Worm (Caenorhabditis elegans) whole organism, mixed stage, embryonic: ENCODE results near the gene rpl-42.

Experiments
- M03D4.4 ChIP-seq: sonication (generic microtip); optimal IDR thresholded peaks from 2 replicates; lab custom pipeline; 2017; ENCODE audit warnings: mild to moderate bottlenecking, missing genetic modification characterization, missing compliant biosample characterization
- bed-3 ChIP-seq: fragments of 200-800 bp; sonication (Bioruptor generic); optimal IDR thresholded peaks from 3 replicates; lab custom pipeline; 2018; ENCODE audit warnings: mild to moderate bottlenecking, missing genetic modification characterization, moderate library complexity, missing compliant biosample characterization
- blmp-1 ChIP-seq: fragments of 150-350 bp; optimal IDR thresholded peaks from 2 replicates; lab custom pipeline; 2014; ENCODE audit warnings: missing biosample characterization, missing genetic modification characterization
- ceh-39 ChIP-seq: fragments of 150-350 bp; optimal IDR thresholded peaks from 2 replicates; lab custom pipeline; 2014; ENCODE audit warnings: missing biosample characterization, missing genetic modification characterization
- ceh-43 ChIP-seq: fragments of 200-800 bp; sonication (Bioruptor generic); optimal IDR thresholded peaks from 2 replicates; lab custom pipeline; 2018; ENCODE audit warnings: mild to moderate bottlenecking, missing genetic modification characterization, moderate library complexity, missing compliant biosample characterization
- ceh-83 ChIP-seq: fragments of 200-800 bp; sonication (Bioruptor generic); optimal IDR thresholded peaks from 2 replicates; lab custom pipeline; 2018; ENCODE audit warnings: mild to moderate bottlenecking, missing genetic modification characterization, missing compliant biosample characterization
- ces-1 ChIP-seq: fragments of 150-350 bp; optimal IDR thresholded peaks from 2 replicates; lab custom pipeline; 2014; ENCODE audit warnings: missing biosample characterization, missing genetic modification reagents, missing genetic modification characterization
- drap-1 ChIP-seq: fragments of 200-800 bp; sonication (Bioruptor generic); optimal IDR thresholded peaks from 3 replicates; lab custom pipeline; 2018; ENCODE audit warnings: mild to moderate bottlenecking, missing genetic modification characterization, missing compliant biosample characterization
- elt-1 ChIP-seq: sonication (generic microtip); optimal IDR thresholded peaks from 2 replicates; lab custom pipeline; 2017; ENCODE audit warnings: missing genetic modification characterization, mild to moderate bottlenecking, missing compliant biosample characterization, antibody characterized with exemption, moderate library complexity, borderline replicate concordance; ENCODE audit not compliant: insufficient read depth
- elt-3 ChIP-seq: fragments of 150-350 bp; optimal IDR thresholded peaks from 2 replicates; lab custom pipeline; 2014; ENCODE audit warnings: missing biosample characterization, missing genetic modification characterization
- ham-2 ChIP-seq: fragments of 200-800 bp; sonication (Bioruptor generic); optimal IDR thresholded peaks from 2 replicates; lab custom pipeline; 2018; ENCODE audit warnings: mild to moderate bottlenecking, missing genetic modification characterization, missing compliant biosample characterization
- hlh-1 ChIP-seq: fragments of 150-350 bp; optimal IDR thresholded peaks from 2 replicates; lab custom pipeline; 2014; ENCODE audit warnings: missing biosample characterization, missing genetic modification reagents, missing genetic modification characterization
- lin-13 ChIP-seq: fragments of 150-350 bp; optimal IDR thresholded peaks from 2 replicates; lab custom pipeline; 2014; ENCODE audit warnings: missing biosample characterization, missing genetic modification characterization
- lin-32 ChIP-seq: fragments of 200-800 bp; sonication (Bioruptor generic); optimal IDR thresholded peaks from 2 replicates; lab custom pipeline; 2018; ENCODE audit warnings: mild to moderate bottlenecking, missing genetic modification characterization, missing compliant biosample characterization
- lsy-2 ChIP-seq: fragments of 150-350 bp; optimal IDR thresholded peaks from 2 replicates; lab custom pipeline; 2014; ENCODE audit warnings: missing biosample characterization, missing genetic modification characterization
- mab-5 ChIP-seq: fragments of 150-350 bp; optimal IDR thresholded peaks from 2 replicates; lab custom pipeline; 2014; ENCODE audit warnings: missing biosample characterization, missing genetic modification characterization
- mep-1 ChIP-seq: fragments of 150-350 bp; optimal IDR thresholded peaks from 2 replicates; lab custom pipeline; 2017; ENCODE audit warnings: missing biosample characterization, missing genetic modification reagents, missing genetic modification characterization, inconsistent platforms
- mls-2 ChIP-seq: sonication (generic microtip); optimal IDR thresholded peaks from 2 replicates; lab custom pipeline; 2016; ENCODE audit warnings: mild to moderate bottlenecking, missing genetic modification characterization, moderate library complexity, missing compliant biosample characterization
- nhr-12 ChIP-seq: fragments of 150-350 bp; optimal IDR thresholded peaks from 2 replicates; lab custom pipeline; 2014; ENCODE audit warnings: missing biosample characterization, missing genetic modification characterization
- nhr-2 ChIP-seq: fragments of 150-350 bp; optimal IDR thresholded peaks from 2 replicates; lab custom pipeline; 2014; ENCODE audit warnings: missing biosample characterization, missing genetic modification characterization
- nhr-237 ChIP-seq: fragments of 150-350 bp; optimal IDR thresholded peaks from 2 replicates; lab custom pipeline; 2014; ENCODE audit warnings: missing biosample characterization, missing genetic modification characterization
- nhr-28 ChIP-seq: fragments of 150-350 bp; optimal IDR thresholded peaks from 2 replicates; lab custom pipeline; 2014; ENCODE audit warnings: missing biosample characterization, missing genetic modification characterization
- nhr-76 ChIP-seq: sonication (generic microtip); optimal IDR thresholded peaks from 2 replicates; lab custom pipeline; 2017; ENCODE audit warnings: missing biosample characterization, missing genetic modification characterization
- sem-2 ChIP-seq: fragments of 200-800 bp; sonication (Bioruptor generic); optimal IDR thresholded peaks from 2 replicates; lab custom pipeline; 2018; ENCODE audit warnings: mild to moderate bottlenecking, missing genetic modification characterization, missing compliant biosample characterization
- sptf-1 ChIP-seq: sonication (generic microtip); optimal IDR thresholded peaks from 2 replicates; lab custom pipeline; 2017; ENCODE audit warnings: mild to moderate bottlenecking, missing genetic modification characterization, moderate library complexity, missing compliant biosample characterization
- tbx-8 ChIP-seq: fragments of 200-800 bp; sonication (Bioruptor generic); optimal IDR thresholded peaks from 2 replicates; lab custom pipeline; 2018; ENCODE audit warnings: mild to moderate bottlenecking, missing genetic modification characterization, moderate library complexity, missing compliant biosample characterization
- unc-120 ChIP-seq: sonication (generic microtip); optimal IDR thresholded peaks from 2 replicates; lab custom pipeline; 2017; ENCODE audit warnings: missing genetic modification characterization, missing compliant biosample characterization; ENCODE audit not compliant: poor library complexity, severe bottlenecking
- zip-8 ChIP-seq: fragments of 150-350 bp; optimal IDR thresholded peaks from 2 replicates; lab custom pipeline; 2014; ENCODE audit warnings: missing biosample characterization, missing genetic modification characterization

The rpl-42 gene

DNA sequence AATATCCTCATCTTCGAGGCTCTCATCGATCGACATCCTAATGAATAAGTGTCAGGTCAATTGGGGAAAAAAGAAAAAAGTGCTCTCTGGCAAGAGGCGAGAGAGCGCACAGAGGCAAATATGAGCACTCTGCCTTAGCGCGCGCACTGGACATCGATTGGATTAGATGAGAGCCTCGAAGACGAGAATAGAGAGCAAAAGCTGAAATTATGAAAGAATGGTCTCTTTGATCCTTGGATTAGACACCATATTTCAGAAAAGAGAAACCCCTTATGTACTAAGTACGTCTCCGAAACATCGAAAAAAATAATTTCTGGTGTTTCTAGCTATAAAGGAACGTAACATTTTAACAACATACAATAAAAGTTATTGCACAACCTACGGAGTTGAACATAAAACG lies 37.3 kb upstream of the rpl-42 start, which contains the start of gene F45E10.2:
F45E10.2 (minus strand) TSS at position 101 of the 400 bp plus-strand sequence.
- TF ChIP-seq lsy-2 (tag; lab: Kevin White, UChicago) (no peak), mls-2 (tag; lab: Kevin White, UChicago) (no peak), drap-1 (GFP tag; lab: Kevin White, UChicago) (no peak), nhr-76 (no peak), sem-2 (GFP tag; lab: Kevin White, UChicago) (no peak)

DNA sequence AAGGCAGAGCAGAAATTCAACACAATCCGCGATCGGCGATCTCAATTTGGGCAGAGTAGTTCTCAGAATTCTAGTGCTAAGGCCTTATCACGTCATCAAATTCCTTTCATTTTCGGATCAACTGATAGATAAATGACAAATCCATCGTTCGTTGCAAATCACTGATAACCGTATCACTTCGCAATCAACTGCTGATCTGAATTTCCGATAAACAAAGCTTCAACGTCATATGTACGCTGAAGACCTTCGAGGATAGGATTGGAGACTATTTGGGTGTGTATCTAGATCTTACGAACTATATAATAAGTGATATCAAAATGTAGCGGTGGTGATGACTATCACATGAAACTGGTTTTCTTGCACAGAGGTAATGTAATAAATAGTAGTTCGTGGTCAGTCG lies 35.3 kb upstream of the rpl-42 start:
- TF ChIP-seq tbx-8 (GFP tag; lab: Kevin White, UChicago) (no peak), elt-3 (tag; lab: Kevin White, UChicago) (peak; percentile 43), elt-1 (tag; lab: Kevin White, UChicago) (peak; percentile 77), nhr-237 (tag; lab: Kevin White, UChicago) (no peak)

DNA sequence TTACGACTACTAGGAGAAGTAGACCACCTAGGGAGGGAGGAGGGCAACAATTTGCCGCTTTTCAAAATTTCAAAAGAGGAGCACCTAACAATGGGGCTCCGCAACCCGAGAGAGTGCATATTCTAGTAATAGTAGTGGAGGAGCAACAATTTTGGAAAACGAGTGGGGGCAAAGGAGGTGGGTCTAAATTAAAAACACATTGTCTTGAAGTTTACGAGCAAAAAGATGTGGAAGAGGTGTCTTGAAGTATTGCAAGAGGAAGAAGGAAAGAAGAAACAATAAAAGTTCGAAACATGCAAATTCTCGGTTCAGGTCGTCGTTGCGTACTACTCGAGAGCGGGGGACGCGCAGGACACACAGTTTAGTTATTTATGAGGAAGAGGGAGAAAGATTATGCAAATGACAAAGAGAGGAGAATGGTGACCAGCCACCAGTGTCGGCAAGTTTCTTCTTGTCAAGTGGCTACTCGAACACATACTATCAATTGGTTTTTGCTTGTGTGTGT lies 28.3 kb upstream of the rpl-42 start:
- TF ChIP-seq sptf-1 (tag; lab: Kevin White, UChicago): no peak
- no peak for TF ChIP-seq mls-2 (tag; lab: Kevin White, UChicago)
- no peak for TF ChIP-seq elt-1 (tag; lab: Kevin White, UChicago)
- TF ChIP-seq lin-13 (tag; lab: Kevin White, UChicago): no peak
- TF ChIP-seq sem-2 (GFP tag; lab: Kevin White, UChicago): no peak
- no peak for TF ChIP-seq mab-5 (tag; lab: Kevin White, UChicago)
- TF ChIP-seq ham-2 (GFP tag; lab: Kevin White, UChicago): no peak
- no peak for TF ChIP-seq ceh-43 (GFP tag; lab: Kevin White, UChicago)
- no peak for TF ChIP-seq hlh-1 (tag; lab: Kevin White, UChicago)
- no peak for TF ChIP-seq ceh-39
- no peak for TF ChIP-seq nhr-28 (tag; lab: Kevin White, UChicago)
- TF ChIP-seq lin-32 (GFP tag; lab: Kevin White, UChicago): no peak
- TF ChIP-seq blmp-1 (tag; lab: Kevin White, UChicago): no peak
- TF ChIP-seq zip-8 (tag; lab: Kevin White, UChicago): no peak
- no peak for TF ChIP-seq ceh-83
- TF ChIP-seq ces-1: no peak

DNA sequence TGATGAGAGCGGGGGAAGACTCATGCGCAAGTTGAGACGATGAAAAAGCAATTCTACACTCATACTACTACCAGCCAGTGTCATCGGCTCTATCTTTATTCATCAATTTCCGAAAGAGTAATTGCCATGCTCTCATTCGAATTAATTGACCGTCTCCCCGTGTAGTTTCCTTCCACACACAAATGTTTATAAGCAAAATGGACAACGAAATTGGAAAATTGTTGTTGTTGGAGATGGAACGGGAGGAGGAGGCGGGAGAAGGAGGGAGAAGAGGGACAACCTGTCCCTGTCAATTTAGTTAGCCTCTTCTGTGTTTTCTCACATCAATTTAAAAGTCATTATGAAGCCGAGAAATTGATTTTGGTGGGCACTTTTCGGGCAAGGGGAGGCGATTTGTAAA lies 19.9 kb upstream of the rpl-42 start:
- TF ChIP-seq ces-1 (peak; percentile 63), sptf-1 (tag; lab: Kevin White, UChicago) (peak; percentile 19), hlh-1 (tag; lab: Kevin White, UChicago) (no peak), mep-1 (tag; lab: Kevin White, UChicago) (no peak), nhr-2 (no peak), bed-3 (no peak), nhr-237 (tag; lab: Kevin White, UChicago) (no peak)

DNA sequence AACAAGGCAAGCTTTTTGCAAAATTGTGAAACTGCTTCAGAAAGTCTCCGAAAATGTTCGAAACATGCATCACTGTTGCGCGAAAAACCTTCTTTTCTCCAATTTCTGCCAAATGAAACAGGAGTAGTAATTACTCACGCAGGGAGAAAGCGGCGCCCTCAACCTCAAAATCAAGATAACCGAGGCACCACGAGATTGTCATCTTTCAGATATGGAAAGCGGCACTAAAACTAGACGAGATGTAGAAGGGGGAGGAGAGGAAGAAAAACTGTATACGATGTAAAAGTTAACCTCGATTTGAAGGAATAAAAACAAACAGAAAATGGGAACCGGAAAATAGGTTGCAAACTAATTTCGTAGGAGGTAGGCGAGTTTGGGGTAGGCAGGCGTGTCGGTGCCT lies 16.0 kb upstream of the rpl-42 start:
- peak; percentile 82 for TF ChIP-seq elt-1 (tag; lab: Kevin White, UChicago)
- no peak for TF ChIP-seq ceh-83
- no peak for TF ChIP-seq unc-120 (tag; lab: Kevin White, UChicago)
- TF ChIP-seq mab-5 (tag; lab: Kevin White, UChicago): no peak
- no peak for TF ChIP-seq M03D4.4
- TF ChIP-seq lsy-2 (tag; lab: Kevin White, UChicago): no peak

DNA sequence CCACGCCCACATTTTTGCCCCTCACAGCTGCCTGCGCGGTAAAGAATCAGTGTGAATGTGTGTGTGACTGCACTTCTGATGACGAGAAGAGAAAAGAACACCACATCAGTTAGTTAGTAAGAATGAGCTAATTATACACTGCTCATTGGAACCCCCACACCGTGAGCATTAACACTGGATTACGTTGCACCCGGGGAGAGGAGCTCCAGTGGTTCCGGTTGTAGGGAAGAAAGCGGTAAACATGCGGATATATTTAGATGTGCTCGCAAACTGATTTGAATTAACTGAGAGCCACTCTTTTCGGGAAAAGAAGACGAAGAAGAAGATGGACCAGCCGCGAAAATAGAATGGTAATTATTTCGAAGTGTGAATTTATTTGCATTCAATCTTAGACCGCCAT lies 5.7 kb upstream of the rpl-42 start:
- no peak for TF ChIP-seq nhr-12 (tag; lab: Kevin White, UChicago)
- peak; percentile 63 for TF ChIP-seq ces-1

DNA sequence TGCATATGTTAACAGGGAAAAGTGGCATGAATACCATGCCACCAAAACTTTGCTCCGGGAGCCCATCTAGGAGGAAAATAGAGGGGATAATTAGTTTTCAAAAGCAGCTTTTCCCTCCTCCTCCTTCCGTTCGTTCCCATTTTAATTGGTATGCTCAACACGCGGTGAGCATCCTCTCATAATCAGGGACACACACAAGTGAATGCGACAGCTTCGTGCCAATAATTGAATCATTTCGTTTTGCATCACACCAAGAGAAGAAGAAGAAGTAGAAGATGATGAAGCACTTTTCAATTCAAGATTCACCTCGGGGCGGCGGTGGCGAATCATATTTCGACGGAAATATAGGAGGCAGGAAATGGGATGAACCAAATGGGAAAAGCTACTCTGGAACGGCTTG lies 4.4 kb upstream of the rpl-42 start:
- peak; percentile 97 for TF ChIP-seq ces-1
- TF ChIP-seq mls-2 (tag; lab: Kevin White, UChicago): peak; percentile 30
- TF ChIP-seq ham-2 (GFP tag; lab: Kevin White, UChicago): no peak
- TF ChIP-seq ceh-83: no peak
